Fruit fly (Drosophila melanogaster) whole organism, embryonic: Measurements from ENCODE around the gene CG33796.
A peak's percentile ranks its signal among the peaks of the same experiment; 100 is the strongest.

Experiments used
- Adf1 ChIP-seq: fragments of 200-800 bp; sonication (Bioruptor generic); IDR thresholded peaks from 2 replicates; pipeline ENCODE4 v1.3.6; 2022; ENCODE audit warnings: missing biosample characterization, missing genetic modification characterization
- BEAF-32 ChIP-seq: fragments of 200-800 bp; sonication (Bioruptor generic); optimal IDR thresholded peaks from 3 replicates; lab custom pipeline; 2017; ENCODE audit warnings: missing biosample characterization, missing genetic modification characterization, mild to moderate bottlenecking, moderate library complexity, missing genetic modification reagents
- BtbVII ChIP-seq: fragments of 200-800 bp; sonication (Bioruptor generic); optimal IDR thresholded peaks from 3 replicates; lab custom pipeline; 2017; ENCODE audit warnings: missing biosample characterization, mild to moderate bottlenecking, missing genetic modification characterization
- CG10267 ChIP-seq: fragments of 200-800 bp; sonication (Bioruptor generic); optimal IDR thresholded peaks from 2 replicates; lab custom pipeline; 2018; ENCODE audit warnings: missing biosample characterization, mild to moderate bottlenecking, missing genetic modification characterization, moderate library complexity
- CG10462 ChIP-seq: fragments of 200-800 bp; sonication (Bioruptor generic); optimal IDR thresholded peaks from 2 replicates; lab custom pipeline; 2016; ENCODE audit warnings: missing biosample characterization, missing genetic modification characterization
- CG12219 ChIP-seq: fragments of 200-800 bp; sonication (Bioruptor generic); optimal IDR thresholded peaks from 3 replicates; lab custom pipeline; 2018; ENCODE audit warnings: missing biosample characterization, mild to moderate bottlenecking, missing genetic modification characterization
- CG12942 ChIP-seq: fragments of 200-800 bp; sonication (Bioruptor generic); optimal IDR thresholded peaks from 3 replicates; lab custom pipeline; 2016; ENCODE audit warnings: missing biosample characterization, missing genetic modification characterization
- CG14965 ChIP-seq: fragments of 200-800 bp; sonication (Bioruptor generic); optimal IDR thresholded peaks from 2 replicates; lab custom pipeline; 2016; ENCODE audit warnings: missing biosample characterization, missing genetic modification characterization, borderline replicate concordance
- CG15269 ChIP-seq: fragments of 200-800 bp; sonication (Bioruptor generic); optimal IDR thresholded peaks from 2 replicates; lab custom pipeline; 2018; ENCODE audit warnings: missing biosample characterization, mild to moderate bottlenecking, missing genetic modification characterization, moderate library complexity
- CG15514 ChIP-seq: fragments of 200-800 bp; sonication (Bioruptor generic); optimal IDR thresholded peaks from 3 replicates; lab custom pipeline; 2017; ENCODE audit warnings: missing biosample characterization, missing genetic modification characterization, mild to moderate bottlenecking, moderate library complexity, missing genetic modification reagents
- CG16813 ChIP-seq: fragments of 200-800 bp; sonication (Bioruptor generic); IDR thresholded peaks from 3 replicates; pipeline ENCODE4 v1.3.6; 2022; ENCODE audit warnings: missing biosample characterization, missing genetic modification characterization; ENCODE audit not compliant: partially characterized antibody
- CG17612 ChIP-seq: fragments of 200-800 bp; sonication (Bioruptor generic); IDR thresholded peaks from 2 replicates; pipeline ENCODE4 v1.3.6; 2022; ENCODE audit warnings: missing biosample characterization, missing genetic modification characterization
- CG18619 ChIP-seq: fragments of 200-800 bp; sonication (Bioruptor generic); optimal IDR thresholded peaks from 3 replicates; lab custom pipeline; 2017; ENCODE audit warnings: missing biosample characterization, mild to moderate bottlenecking, missing genetic modification characterization
- CG4282 ChIP-seq: fragments of 200-800 bp; sonication (Bioruptor generic); optimal IDR thresholded peaks from 2 replicates; lab custom pipeline; 2016; ENCODE audit warnings: missing biosample characterization, missing genetic modification characterization
- CG5953 ChIP-seq: fragments of 200-800 bp; sonication (Bioruptor generic); IDR thresholded peaks from 2 replicates; pipeline ENCODE4 v1.3.6; 2022; ENCODE audit warnings: missing biosample characterization, missing genetic modification characterization
- CG7928 ChIP-seq: fragments of 200-800 bp; sonication (Bioruptor generic); optimal IDR thresholded peaks from 2 replicates; lab custom pipeline; 2017; ENCODE audit warnings: missing biosample characterization, mild to moderate bottlenecking, missing genetic modification characterization
- CG8290 ChIP-seq, 3 experiments: fragments of 200-800 bp; sonication (Bioruptor generic); optimal IDR thresholded peaks; 2 replicates each; lab custom pipeline; 2016 to 2019; ENCODE audit warnings: missing biosample characterization in 3 of 3, missing genetic modification characterization in 3 of 3, mild to moderate bottlenecking in 2 of 3, moderate library complexity in 1 of 3
- CG8944 ChIP-seq: fragments of 200-800 bp; sonication (Bioruptor generic); optimal IDR thresholded peaks from 3 replicates; lab custom pipeline; 2016; ENCODE audit warnings: missing biosample characterization, missing genetic modification characterization
- D ChIP-seq, 2 experiments: fragments of 200-800 bp in 1 of 2; fragments of >200 bp in 1 of 2; sonication (Bioruptor generic) in 1 of 2; optimal IDR thresholded peaks; 2 replicates in 1 of 2; 3 replicates in 1 of 2; lab custom pipeline; 2017; ENCODE audit warnings: mild to moderate bottlenecking in 1 of 2, missing biosample characterization in 1 of 2, missing genetic modification characterization in 1 of 2, missing genetic modification reagents in 1 of 2
- D19A ChIP-seq: fragments of 200-800 bp; optimal IDR thresholded peaks from 3 replicates; lab custom pipeline; 2019; ENCODE audit warnings: missing biosample characterization, mild to moderate bottlenecking, missing genetic modification characterization, moderate library complexity
- E2f2 ChIP-seq: fragments of 200-800 bp; sonication (Bioruptor generic); IDR thresholded peaks from 2 replicates; pipeline ENCODE4 v1.3.6; 2022; ENCODE audit warnings: missing biosample characterization, missing genetic modification characterization
- HmgZ ChIP-seq: fragments of 200-800 bp; sonication (Bioruptor generic); optimal IDR thresholded peaks from 2 replicates; lab custom pipeline; 2018; ENCODE audit warnings: missing biosample characterization, mild to moderate bottlenecking, missing genetic modification characterization
- MTF-1 ChIP-seq: fragments of 200-800 bp; sonication (Bioruptor generic); optimal IDR thresholded peaks from 2 replicates; lab custom pipeline; 2018; ENCODE audit warnings: missing biosample characterization, mild to moderate bottlenecking, missing genetic modification characterization, borderline replicate concordance
- Med ChIP-seq: fragments of 200-800 bp; sonication (Bioruptor generic); peaks from one replicate; lab custom pipeline; 2016; ENCODE audit warnings: missing biosample characterization, missing genetic modification characterization, mild to moderate bottlenecking, inconsistent platforms, moderate library complexity
- NC2α ChIP-seq: fragments of 200-800 bp; sonication (Bioruptor generic); optimal IDR thresholded peaks from 2 replicates; lab custom pipeline; 2016; ENCODE audit warnings: missing biosample characterization, missing genetic modification characterization
- Trl ChIP-seq, 3 experiments: fragments of >200 bp in 2 of 3; fragments of 200-800 bp in 1 of 3; sonication (Bioruptor generic) in 1 of 3; optimal IDR thresholded peaks; 2 replicates in 1 of 3; 3 replicates in 2 of 3; lab custom pipeline; 2016 to 2017; ENCODE audit warnings: missing biosample characterization in 1 of 3, missing genetic modification characterization in 1 of 3
- Vsx1 ChIP-seq: fragments of 200-800 bp; sonication (Bioruptor generic); optimal IDR thresholded peaks from 2 replicates; lab custom pipeline; 2017; ENCODE audit warnings: missing biosample characterization, mild to moderate bottlenecking, missing genetic modification characterization, missing genetic modification reagents
- YL-1 ChIP-seq: fragments of 200-800 bp; sonication (Bioruptor generic); optimal IDR thresholded peaks from 3 replicates; lab custom pipeline; 2017; ENCODE audit warnings: missing biosample characterization, mild to moderate bottlenecking, missing genetic modification characterization
- ap ChIP-seq: fragments of 200-800 bp; sonication (Bioruptor generic); IDR thresholded peaks from 2 replicates; pipeline ENCODE4 v1.3.6; 2022; ENCODE audit warnings: missing biosample characterization, missing genetic modification characterization
- ase ChIP-seq: fragments of 200-800 bp; sonication (Bioruptor generic); IDR thresholded peaks from 3 replicates; pipeline ENCODE4 v1.3.6; 2022; ENCODE audit warnings: missing biosample characterization, missing genetic modification characterization
- ash1 ChIP-seq: fragments of 200-800 bp; sonication (Bioruptor generic); optimal IDR thresholded peaks from 2 replicates; lab custom pipeline; 2018; ENCODE audit warnings: missing biosample characterization, mild to moderate bottlenecking, missing genetic modification characterization
- chm ChIP-seq: fragments of 200-800 bp; sonication (Bioruptor generic); IDR thresholded peaks from 2 replicates; pipeline ENCODE4 v1.3.6; 2022; ENCODE audit warnings: missing biosample characterization, missing genetic modification characterization
- ftz-f1 ChIP-seq: fragments of 200-800 bp; sonication (Bioruptor generic); optimal IDR thresholded peaks from 2 replicates; lab custom pipeline; 2016; ENCODE audit warnings: missing biosample characterization, missing genetic modification characterization
- fu2 ChIP-seq: fragments of 200-800 bp; sonication (Bioruptor generic); optimal IDR thresholded peaks from 2 replicates; lab custom pipeline; 2016; ENCODE audit warnings: missing biosample characterization, missing genetic modification characterization
- gcm2 ChIP-seq: fragments of 200-800 bp; sonication (Bioruptor generic); optimal IDR thresholded peaks from 2 replicates; lab custom pipeline; 2016; ENCODE audit warnings: missing biosample characterization, missing genetic modification characterization
- hbn ChIP-seq: fragments of 200-800 bp; sonication (Bioruptor generic); IDR thresholded peaks from 2 replicates; pipeline ENCODE4 v1.3.6; 2022; ENCODE audit warnings: missing biosample characterization, missing genetic modification characterization; ENCODE audit not compliant: partially characterized antibody
- lbe ChIP-seq: fragments of 200-800 bp; sonication (Bioruptor generic); optimal IDR thresholded peaks from 2 replicates; lab custom pipeline; 2016; ENCODE audit warnings: missing biosample characterization, mild to moderate bottlenecking, missing genetic modification characterization
- lmd ChIP-seq: fragments of 200-800 bp; sonication (Bioruptor generic); IDR thresholded peaks from 2 replicates; pipeline ENCODE4 v1.3.6; 2022; ENCODE audit warnings: missing biosample characterization, missing genetic modification characterization
- maf-S ChIP-seq: fragments of 200-800 bp; sonication (Bioruptor generic); optimal IDR thresholded peaks from 2 replicates; lab custom pipeline; 2016; ENCODE audit warnings: missing biosample characterization, missing genetic modification characterization
- nerfin-2 ChIP-seq: fragments of 200-800 bp; sonication (Bioruptor generic); IDR thresholded peaks from 2 replicates; pipeline ENCODE4 v1.3.6; 2022; ENCODE audit warnings: missing biosample characterization, missing genetic modification characterization; ENCODE audit not compliant: partially characterized antibody
- nmo ChIP-seq: fragments of 200-800 bp; sonication (Bioruptor generic); optimal IDR thresholded peaks from 2 replicates; lab custom pipeline; 2018; ENCODE audit warnings: missing biosample characterization, mild to moderate bottlenecking, missing genetic modification characterization, moderate library complexity
- nom ChIP-seq: fragments of 200-800 bp; sonication (Bioruptor generic); optimal IDR thresholded peaks from 2 replicates; lab custom pipeline; 2017; ENCODE audit warnings: missing biosample characterization, missing genetic modification characterization, mild to moderate bottlenecking, moderate library complexity, missing genetic modification reagents
- otp ChIP-seq: fragments of 200-800 bp; sonication (Bioruptor generic); IDR thresholded peaks from 3 replicates; pipeline ENCODE4, ENCODE4 v1.3.6; 2022; ENCODE audit warnings: missing biosample characterization, missing genetic modification characterization
- pfk ChIP-seq: fragments of 200-800 bp; sonication (Bioruptor generic); optimal IDR thresholded peaks from 2 replicates; lab custom pipeline; 2018; ENCODE audit warnings: missing biosample characterization, mild to moderate bottlenecking, missing genetic modification characterization, moderate library complexity
- repo ChIP-seq: fragments of 200-800 bp; sonication (Bioruptor generic); optimal IDR thresholded peaks from 2 replicates; lab custom pipeline; 2016; ENCODE audit warnings: missing biosample characterization, missing genetic modification characterization
- sima ChIP-seq: fragments of 200-800 bp; sonication (Bioruptor generic); optimal IDR thresholded peaks from 2 replicates; lab custom pipeline; 2016; ENCODE audit warnings: missing biosample characterization, missing genetic modification characterization
- sisA ChIP-seq: fragments of 200-800 bp; sonication (Bioruptor generic); IDR thresholded peaks from 2 replicates; pipeline ENCODE4 v1.3.6; 2022; ENCODE audit warnings: missing biosample characterization, missing genetic modification characterization
- slp2 ChIP-seq: fragments of 200-800 bp; sonication (Bioruptor generic); optimal IDR thresholded peaks from 2 replicates; lab custom pipeline; 2016; ENCODE audit warnings: missing biosample characterization, missing genetic modification characterization
- stwl ChIP-seq: fragments of 200-800 bp; sonication (Bioruptor generic); optimal IDR thresholded peaks from 3 replicates; lab custom pipeline; 2018; ENCODE audit warnings: missing biosample characterization, mild to moderate bottlenecking, missing genetic modification characterization, moderate library complexity
- wdn ChIP-seq: fragments of 200-800 bp; sonication (Bioruptor generic); IDR thresholded peaks from 2 replicates; pipeline ENCODE4 v1.3.6; 2022; ENCODE audit warnings: missing biosample characterization, missing genetic modification characterization

The CG33796 gene

dm6 chr3L:16121791-16122190 lies 48.1 kb downstream of the CG33796 start, which contains the start of gene Strump (continued):
- TF ChIP-seq CG5953 (no peak), Adf1 (no peak), gcm2 (GFP tag; lab: Kevin White, UChicago) (no peak), CG16813 (GFP tag; lab: Robert Waterston, UW) (no peak), MTF-1 (GFP tag; lab: Kevin White, UChicago) (no peak), CG12942 (GFP tag; lab: Kevin White, UChicago) (no peak), maf-S (no peak), CG7928 (GFP tag; lab: Kevin White, UChicago) (no peak), Trl (optimal IDR thresholded peaks at IDR 0.05; lab: Kevin White, UChicago) (no peak), Trl (GFP tag; optimal IDR thresholded peaks at IDR 0.05; lab: Kevin White, UChicago) (no peak), hbn (GFP tag; lab: Robert Waterston, UW) (no peak), sima (GFP tag; lab: Kevin White, UChicago) (no peak), Med (GFP tag; lab: Kevin White, UChicago) (peak; percentile 40), CG12219 (no peak), CG14965 (GFP tag; lab: Kevin White, UChicago) (no peak), slp2 (GFP tag; lab: Kevin White, UChicago) (no peak), sisA (GFP tag; lab: Robert Waterston, UW) (no peak), YL-1 (GFP tag; lab: Kevin White, UChicago) (peak; percentile 78), ash1 (GFP tag; lab: Kevin White, UChicago) (no peak), pfk (no peak), Vsx1 (no peak), CG18619 (GFP tag; lab: Kevin White, UChicago) (no peak), CG15269 (no peak), CG17612 (no peak), E2f2 (peak; percentile 95), CG10267 (tag; lab: Kevin White, UChicago) (peak; percentile 39), chm (GFP tag; lab: Robert Waterston, UW) (no peak), NC2α (GFP tag; lab: Kevin White, UChicago) (no peak), lbe (GFP tag; lab: Kevin White, UChicago) (peak; percentile 42), nom (no peak), BEAF-32 (peak; percentile 30), BtbVII (GFP tag; lab: Kevin White, UChicago) (no peak), fu2 (GFP tag; lab: Kevin White, UChicago) (no peak), ftz-f1 (GFP tag; lab: Kevin White, UChicago) (no peak), CG15514 (no peak), repo (GFP tag; lab: Kevin White, UChicago) (no peak), ase (GFP tag; lab: Robert Waterston, UW) (no peak), lmd (GFP tag; lab: Robert Waterston, UW) (no peak), CG10462 (no peak), CG8944 (GFP tag; lab: Kevin White, UChicago) (no peak), D19A (peak; percentile 43), otp (GFP tag; lab: Robert Waterston, UW) (no peak), D (optimal IDR thresholded peaks at IDR 0.05; lab: Kevin White, UChicago) (no peak), D (GFP tag; optimal IDR thresholded peaks at IDR 0.05; lab: Kevin White, UChicago) (no peak), ap (GFP tag; lab: Robert Waterston, UW) (no peak), wdn (GFP tag; lab: Robert Waterston, UW) (no peak), nerfin-2 (GFP tag; lab: Robert Waterston, UW) (no peak), nmo (GFP tag; lab: Kevin White, UChicago) (no peak), HmgZ (tag; lab: Kevin White, UChicago) (no peak), CG4282 (GFP tag; lab: Kevin White, UChicago) (no peak), stwl (peak; percentile 88), CG8290 (GFP tag; optimal IDR thresholded peaks at IDR 0.05; lab: Kevin White, UChicago) (no peak), CG8290 (tag; optimal IDR thresholded peaks at IDR 0.05; lab: Kevin White, UChicago) (no peak)
